Worm (Caenorhabditis elegans): Measurements from ENCODE around the gene F36H5.14.
A peak's percentile ranks its signal among the peaks of the same experiment; 100 is the strongest.
"Not testable (repeated sequence)": the region's sequence is repeated elsewhere in the genome, so short reads cannot be mapped to it uniquely, and the experiment has no call there.

- not testable (repeated sequence) for TF ChIP-seq fos-1 (tag; optimal IDR thresholded peaks at IDR 0.05); jun-1 (tag; optimal IDR thresholded peaks at IDR 0.05); pha-4 (tag; optimal IDR thresholded peaks at IDR 0.05); nhr-11 (tag; optimal IDR thresholded peaks at IDR 0.05); pqm-1 (tag; optimal IDR thresholded peaks at IDR 0.05); egl-27 (tag; optimal IDR thresholded peaks at IDR 0.05); nfya-1 (tag; optimal IDR thresholded peaks at IDR 0.05; ENCODE audit: insufficient read depth); snpc-4 (tag; optimal IDR thresholded peaks at IDR 0.05)
- TF ChIP-seq elt-2 (tag; optimal IDR thresholded peaks at IDR 0.05) = peak; percentile 21
Observed at ce11 chrII:1771347-1771746, 4.0 kb upstream of the F36H5.14 start, which contains the start of gene math-26.

Data from whole organism, L3 larva.